Fruit fly (Drosophila melanogaster): ENCODE data around the gene Cpr67B.
A peak's percentile ranks its signal among the peaks of the same experiment; 100 is the strongest.

Gene Cpr67B

DNA sequence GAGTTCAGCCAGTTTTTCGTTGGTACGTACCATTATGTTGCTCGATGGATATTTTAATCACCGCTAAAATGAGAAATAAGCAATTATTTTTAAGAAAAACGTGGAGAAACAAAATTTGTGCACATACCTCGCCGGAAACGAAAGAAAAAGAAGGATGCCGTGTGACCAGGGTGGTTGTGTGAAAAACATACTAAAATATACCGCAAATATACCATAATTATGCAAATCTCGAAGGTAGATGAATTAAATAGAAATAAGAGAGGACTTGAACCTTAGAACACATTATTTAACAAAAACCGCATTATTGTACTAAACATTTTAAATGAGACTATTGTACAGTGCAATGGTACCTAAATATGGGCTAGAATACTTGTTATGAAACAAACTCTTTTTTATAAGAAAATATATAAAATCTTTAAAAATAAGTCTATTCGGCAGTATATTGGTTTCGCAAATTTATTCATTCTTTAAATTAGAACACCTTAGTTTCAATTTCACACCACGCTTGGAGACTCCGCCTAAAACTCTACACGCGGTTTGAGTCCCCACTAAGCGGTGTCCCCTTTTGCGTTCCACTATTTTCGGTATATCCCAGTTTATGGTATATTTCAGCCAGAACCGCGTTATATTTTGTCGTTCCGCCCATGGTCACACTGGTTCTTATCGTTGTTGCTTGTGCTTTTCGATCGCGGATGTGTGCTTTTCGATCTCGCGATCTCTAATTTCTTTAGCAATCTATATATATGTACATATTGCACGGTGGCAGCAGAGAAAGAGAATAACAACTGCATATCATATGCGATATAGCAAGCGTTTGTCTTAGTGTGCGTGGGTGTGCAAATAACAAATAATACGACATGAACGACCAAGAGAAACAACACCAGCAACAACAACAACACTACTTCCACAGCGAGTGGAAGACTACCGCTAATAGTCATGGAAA, 25.3 kb downstream of the Cpr67B start, which contains the start of the genes RpS17 and MTF-1 (continued):
- no peak for TF ChIP-seq pan (optimal IDR thresholded peaks at IDR 0.05)
- peak in 1 of 2 experiments; percentile 69 for TF ChIP-seq pan (GFP tag; optimal IDR thresholded peaks at IDR 0.05 in 1 of 2, IDR thresholded peaks at IDR 0.05 in 1 of 2)
- no peak for TF ChIP-seq ara (GFP tag; IDR thresholded peaks at IDR 0.05)
- TF ChIP-seq CG10321 (GFP tag; IDR thresholded peaks at IDR 0.05): peak; percentile 39; the same call in 1 of the 2 replicates
- TF ChIP-seq CG2889 (GFP tag; IDR thresholded peaks at IDR 0.05): no peak
- no peak for TF ChIP-seq CG1647 (GFP tag; optimal IDR thresholded peaks at IDR 0.05)
- peak; percentile 44; the same call in 2 of the 3 replicates for TF ChIP-seq H15 (GFP tag; IDR thresholded peaks at IDR 0.05)
- TF ChIP-seq MESR4 (GFP tag; optimal IDR thresholded peaks at IDR 0.05): peak; percentile 96
- peak; percentile 6 for TF ChIP-seq Dad (GFP tag; optimal IDR thresholded peaks at IDR 0.05)
- TF ChIP-seq ci (GFP tag; IDR thresholded peaks at IDR 0.05): peak; percentile 90
- peak; percentile 12 for TF ChIP-seq CG30431 (GFP tag; optimal IDR thresholded peaks at IDR 0.05)
- peak; percentile 22 for TF ChIP-seq CG7556 (GFP tag; optimal IDR thresholded peaks at IDR 0.05)
- peak; percentile 24 for TF ChIP-seq CG13123 (GFP tag; optimal IDR thresholded peaks at IDR 0.05)
- no peak for TF ChIP-seq zen (tag; optimal IDR thresholded peaks at IDR 0.05)
- TF ChIP-seq CG6683 (GFP tag; optimal IDR thresholded peaks at IDR 0.05): no peak
- TF ChIP-seq Dfd (GFP tag; optimal IDR thresholded peaks at IDR 0.05): no peak
- peak; percentile 34; the same call in 1 of the 2 replicates for TF ChIP-seq CG3847 (GFP tag; IDR thresholded peaks at IDR 0.05)
- peak; percentile 41 for TF ChIP-seq Xbp1 (GFP tag; optimal IDR thresholded peaks at IDR 0.05)
- peak; percentile 19 for TF ChIP-seq trem (tag; optimal IDR thresholded peaks at IDR 0.05)
- TF ChIP-seq CG11504 (tag; optimal IDR thresholded peaks at IDR 0.05): peak; percentile 34
- peak; percentile 56; the same call in 1 of the 4 replicates for TF ChIP-seq Dll (GFP tag; IDR thresholded peaks at IDR 0.05; ENCODE audit: partially characterized antibody)
- no peak for TF ChIP-seq CG11247 (GFP tag; IDR thresholded peaks at IDR 0.05)
- TF ChIP-seq chm (GFP tag; IDR thresholded peaks at IDR 0.05): peak; percentile 80
- TF ChIP-seq NfI (GFP tag; optimal IDR thresholded peaks at IDR 0.05): peak; percentile 73
- no peak for TF ChIP-seq Neu2 (GFP tag; optimal IDR thresholded peaks at IDR 0.05; ENCODE audit: borderline replicate concordance)
- peak; percentile 87 for TF ChIP-seq CG4360 (GFP tag; IDR thresholded peaks at IDR 0.05)
- peak; percentile 39 for TF ChIP-seq CG3163 (GFP tag; optimal IDR thresholded peaks at IDR 0.05)
- peak; percentile 62 for TF ChIP-seq CG11398 (GFP tag; optimal IDR thresholded peaks at IDR 0.05)
- no peak for TF ChIP-seq abd-A (tag; optimal IDR thresholded peaks at IDR 0.05)
- TF ChIP-seq dan (GFP tag; IDR thresholded peaks at IDR 0.05): no peak
- TF ChIP-seq CG7271 (tag; optimal IDR thresholded peaks at IDR 0.05): peak; percentile 60
- TF ChIP-seq pnt (GFP tag; optimal IDR thresholded peaks at IDR 0.05): no peak
- TF ChIP-seq CG43689 (GFP tag; IDR thresholded peaks at IDR 0.05): no peak
- no peak for TF ChIP-seq psq (GFP tag; optimal IDR thresholded peaks at IDR 0.05)
- peak; percentile 4 for TF ChIP-seq gro (GFP tag; optimal IDR thresholded peaks at IDR 0.05)
- no peak for TF ChIP-seq da (GFP tag; optimal IDR thresholded peaks at IDR 0.05)
- no peak for TF ChIP-seq CG11560 (tag; IDR thresholded peaks at IDR 0.05)
- TF ChIP-seq Atf3 (GFP tag; optimal IDR thresholded peaks at IDR 0.05): peak; percentile 41
- TF ChIP-seq ato (GFP tag; IDR thresholded peaks at IDR 0.05; ENCODE audit: partially characterized antibody): no peak
- no peak for TF ChIP-seq Gsc (GFP tag; IDR thresholded peaks at IDR 0.05)
- peak; percentile 38 for TF ChIP-seq CG5180 (GFP tag; optimal IDR thresholded peaks at IDR 0.05)
- TF ChIP-seq cad (GFP tag; optimal IDR thresholded peaks at IDR 0.05): no peak
- TF ChIP-seq CoRest (tag; optimal IDR thresholded peaks at IDR 0.05): peak; percentile 31
- no peak for TF ChIP-seq Fer2 (tag; optimal IDR thresholded peaks at IDR 0.05)
- 0 out of 2 replicates have a peak, but pooled peaks have one; percentile 11 for TF ChIP-seq wdn (GFP tag; IDR thresholded peaks at IDR 0.05)
- TF ChIP-seq phol (tag; optimal IDR thresholded peaks at IDR 0.05): peak; percentile 44
- TF ChIP-seq Chrac-16 (GFP tag; optimal IDR thresholded peaks at IDR 0.05): no peak
- peak; percentile 1 for TF ChIP-seq Usf (GFP tag; optimal IDR thresholded peaks at IDR 0.05)
- peak; percentile 7 for TF ChIP-seq CG18011 (GFP tag; optimal IDR thresholded peaks at IDR 0.05)
